Worm (Caenorhabditis elegans) whole organism, late embryonic: ENCODE data around the gene C18B2.3.

Source experiments
- K09A11.1 ChIP-seq: sonication (generic microtip); optimal IDR thresholded peaks from 2 replicates; lab custom pipeline; 2017; ENCODE audit warnings: antibody characterized with exemption, mild to moderate bottlenecking, missing genetic modification characterization, missing compliant biosample characterization; ENCODE audit not compliant: insufficient read depth
- ama-1 ChIP-seq: fragments of 150-350 bp; optimal IDR thresholded peaks from 2 replicates; lab custom pipeline; 2014
- ceh-18 ChIP-seq: sonication (generic microtip); optimal IDR thresholded peaks from 2 replicates; lab custom pipeline; 2016; ENCODE audit warnings: missing genetic modification characterization, missing compliant biosample characterization
- ceh-34 ChIP-seq: sonication (generic microtip); optimal IDR thresholded peaks from 2 replicates; lab custom pipeline; 2016; ENCODE audit warnings: mild to moderate bottlenecking, missing genetic modification characterization, missing compliant biosample characterization
- dmd-4 ChIP-seq: sonication (generic microtip); optimal IDR thresholded peaks from 2 replicates; lab custom pipeline; 2016; ENCODE audit warnings: borderline replicate concordance, missing genetic modification characterization, missing compliant biosample characterization
- elt-2 ChIP-seq: sonication (generic microtip); optimal IDR thresholded peaks from 2 replicates; lab custom pipeline; 2016; ENCODE audit warnings: missing genetic modification reagents, missing genetic modification characterization, missing compliant biosample characterization
- ets-4 ChIP-seq: sonication (generic microtip); optimal IDR thresholded peaks from 2 replicates; lab custom pipeline; 2016; ENCODE audit warnings: missing genetic modification characterization, missing compliant biosample characterization
- eyg-1 ChIP-seq: sonication (generic microtip); optimal IDR thresholded peaks from 2 replicates; lab custom pipeline; 2016; ENCODE audit warnings: missing genotype, missing genetic modification characterization, missing compliant biosample characterization
- hlh-6 ChIP-seq: sonication (generic microtip); optimal IDR thresholded peaks from 2 replicates; lab custom pipeline; 2016; ENCODE audit warnings: missing genotype, missing genetic modification characterization, missing compliant biosample characterization
- pha-2 ChIP-seq: sonication (generic microtip); optimal IDR thresholded peaks from 2 replicates; lab custom pipeline; 2017; ENCODE audit warnings: mild to moderate bottlenecking, missing genetic modification characterization, missing compliant biosample characterization
- pqm-1 ChIP-seq: sonication (generic microtip); optimal IDR thresholded peaks from 2 replicates; lab custom pipeline; 2016; ENCODE audit warnings: missing genetic modification characterization, missing compliant biosample characterization
- tbx-2 ChIP-seq: sonication (generic microtip); optimal IDR thresholded peaks from 2 replicates; lab custom pipeline; 2016; ENCODE audit warnings: missing genetic modification characterization, missing compliant biosample characterization
- unc-86 ChIP-seq: sonication (generic microtip); optimal IDR thresholded peaks from 2 replicates; lab custom pipeline; 2016; ENCODE audit warnings: missing genetic modification characterization, missing compliant biosample characterization

- TF ChIP-seq ama-1 = no peak
- TF ChIP-seq pqm-1 (tag; lab: Kevin White, UChicago) = no peak
- TF ChIP-seq dmd-4 = no peak
- TF ChIP-seq K09A11.1 (tag; lab: Kevin White, UChicago) = no peak
- no peak for TF ChIP-seq elt-2
- TF ChIP-seq eyg-1 (tag; lab: Kevin White, UChicago) = no peak
- TF ChIP-seq pha-2 = no peak
- TF ChIP-seq ceh-18 = no peak
- TF ChIP-seq unc-86 = no peak
- TF ChIP-seq ets-4 (tag; lab: Kevin White, UChicago) = no peak
- TF ChIP-seq ceh-34 = no peak
- TF ChIP-seq tbx-2 = no peak
- TF ChIP-seq hlh-6 (tag; lab: Kevin White, UChicago) = no peak
These were observed 28.5 kb downstream of the C18B2.3 start for ce11 chrX:3630090-3630489.
